Worm (Caenorhabditis elegans) whole organism, midembryonic: ENCODE results near the gene ZK721.4.

ENCODE experiments used
- flt-1 ChIP-seq: fragments of 200-800 bp; sonication (Bioruptor generic); IDR thresholded peaks from 2 replicates; pipeline ENCODE4 v1.3.6; 2022; ENCODE audit warnings: missing genetic modification characterization, missing compliant biosample characterization
- klf-2 ChIP-seq: fragments of 200-800 bp; sonication (Bioruptor generic); conservative IDR thresholded peaks from 2 replicates; pipeline ENCODE4 v1.3.6; 2022; ENCODE audit warnings: missing genetic modification reagents, missing genetic modification characterization, missing compliant biosample characterization
- tab-1 ChIP-seq: fragments of 200-800 bp; sonication (Bioruptor generic); IDR thresholded peaks from 2 replicates; pipeline ENCODE4 v1.3.6; 2022; ENCODE audit warnings: missing genetic modification characterization, missing compliant biosample characterization

DNA sequence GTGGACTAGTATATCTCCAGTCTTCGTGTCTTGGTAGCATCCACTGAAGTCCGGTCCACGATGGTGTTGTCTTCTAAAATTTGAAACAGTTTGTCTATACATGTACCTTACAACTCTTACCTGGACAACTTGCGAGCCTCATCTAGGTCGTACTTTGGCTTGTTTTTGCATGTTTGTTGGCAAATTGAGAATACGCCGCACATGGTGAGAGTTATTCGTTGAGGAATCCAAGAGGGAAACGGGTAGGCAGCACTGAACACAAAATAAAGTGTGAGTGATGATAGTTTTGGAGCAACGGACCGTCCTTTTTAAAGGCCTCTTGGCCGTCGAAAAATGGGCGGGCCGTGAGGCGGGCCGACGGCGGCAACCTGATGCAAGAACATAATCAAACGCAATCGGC lies 28.0 kb upstream of the ZK721.4 start, which contains the start of gene asns-2:
- TF ChIP-seq klf-2 (no peak), tab-1 (no peak), flt-1 (GFP tag; lab: Robert Waterston, UW) (no peak)
